Worm (Caenorhabditis elegans): ENCODE data around the gene str-248.

Gene str-248

DNA sequence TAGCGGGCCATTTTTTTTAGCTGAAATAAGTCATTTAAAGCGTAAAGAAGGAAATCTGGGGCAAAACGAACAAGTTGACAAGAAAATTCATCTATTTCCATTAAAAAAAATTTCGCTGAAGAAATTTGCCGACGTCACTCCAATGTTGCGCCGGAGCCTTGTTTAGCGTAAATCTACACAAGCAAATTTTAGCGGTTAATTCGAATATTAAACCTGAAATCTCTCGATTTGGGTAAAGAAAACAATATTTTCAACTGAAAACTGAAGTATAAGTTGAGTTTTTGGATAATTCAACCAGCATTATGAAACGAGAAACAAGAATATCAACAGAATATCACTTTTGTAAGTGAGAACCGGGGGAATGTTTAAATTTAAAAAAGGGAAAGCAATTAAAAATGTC lies 51.1 kb downstream of the str-248 start, which contains the start of gene F28F8.9 (continued):
- TF ChIP-seq egl-27 (tag; optimal IDR thresholded peaks at IDR 0.05): no peak
- no peak for TF ChIP-seq mdl-1 (tag; optimal IDR thresholded peaks at IDR 0.05)

Data from whole organism, L3 larva.